Worm (Caenorhabditis elegans) whole organism, mixed stage, embryonic: ENCODE measurements around the gene C09G5.7.

Experiments
- M03D4.4 ChIP-seq: sonication (generic microtip); optimal IDR thresholded peaks from 2 replicates; lab custom pipeline; 2017; ENCODE audit warnings: mild to moderate bottlenecking, missing genetic modification characterization, missing compliant biosample characterization
- elt-3 ChIP-seq: fragments of 150-350 bp; optimal IDR thresholded peaks from 2 replicates; lab custom pipeline; 2014; ENCODE audit warnings: missing biosample characterization, missing genetic modification characterization
- lin-13 ChIP-seq: fragments of 150-350 bp; optimal IDR thresholded peaks from 2 replicates; lab custom pipeline; 2014; ENCODE audit warnings: missing biosample characterization, missing genetic modification characterization
- lsy-2 ChIP-seq: fragments of 150-350 bp; optimal IDR thresholded peaks from 2 replicates; lab custom pipeline; 2014; ENCODE audit warnings: missing biosample characterization, missing genetic modification characterization
- nhr-28 ChIP-seq: fragments of 150-350 bp; optimal IDR thresholded peaks from 2 replicates; lab custom pipeline; 2014; ENCODE audit warnings: missing biosample characterization, missing genetic modification characterization
- nhr-76 ChIP-seq: sonication (generic microtip); optimal IDR thresholded peaks from 2 replicates; lab custom pipeline; 2017; ENCODE audit warnings: missing biosample characterization, missing genetic modification characterization
- pha-4 ChIP-seq: fragments of 150-350 bp; optimal IDR thresholded peaks from 2 replicates; lab custom pipeline; 2018; ENCODE audit warnings: missing biosample characterization, missing genetic modification reagents, missing genetic modification characterization
- snpc-4 ChIP-seq: fragments of 150-350 bp; optimal IDR thresholded peaks from 2 replicates; lab custom pipeline; 2014; ENCODE audit warnings: missing biosample characterization, missing genetic modification characterization

ce11 chrII:10704575-10705170, 10.0 kb upstream of the C09G5.7 start, which contains the start of gene col-39:
- no peak for TF ChIP-seq lsy-2
- no peak for TF ChIP-seq elt-3 (tag; lab: Kevin White, UChicago)
- no peak for TF ChIP-seq nhr-76 (tag; lab: Kevin White, UChicago)
- TF ChIP-seq lin-13 (tag; lab: Kevin White, UChicago): no peak
- TF ChIP-seq nhr-28 (tag; lab: Kevin White, UChicago): no peak
- TF ChIP-seq snpc-4: no peak
- TF ChIP-seq pha-4: no peak
- TF ChIP-seq M03D4.4 (tag; lab: Kevin White, UChicago): no peak
